Worm (Caenorhabditis elegans): Measurements from ENCODE around the gene Y22D7AL.9.

DNA sequence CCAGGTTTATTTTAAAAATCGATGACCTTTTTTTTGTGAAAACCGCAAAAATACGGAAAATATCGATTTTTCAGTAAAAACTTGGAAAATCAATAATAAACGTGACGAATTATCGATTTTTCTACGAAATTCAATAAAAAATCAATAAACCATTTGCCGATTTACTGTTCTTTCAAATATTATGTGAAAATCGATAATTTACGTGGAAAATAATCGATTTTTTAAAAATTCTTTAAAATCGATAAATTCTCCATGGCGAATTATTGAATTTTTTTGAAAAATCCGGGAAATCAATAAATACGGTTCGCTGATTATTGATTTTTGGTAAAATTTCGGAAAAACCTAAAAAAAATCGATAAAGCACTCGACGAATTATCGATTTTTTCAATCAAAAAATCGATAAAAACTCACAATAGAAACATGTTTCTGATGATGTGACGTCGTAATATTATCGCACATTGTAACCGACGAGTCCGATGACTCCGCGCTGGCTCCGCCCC lies 29.6 kb downstream of the Y22D7AL.9 start:
- TF ChIP-seq nhr-11 (tag; optimal IDR thresholded peaks at IDR 0.05) (no peak), ZK546.5 (tag; optimal IDR thresholded peaks at IDR 0.05) (no peak), fkh-10 (GFP tag; optimal IDR thresholded peaks at IDR 0.05) (no peak), pqm-1 (tag; optimal IDR thresholded peaks at IDR 0.05) (no peak), R02D3.7 (tag; optimal IDR thresholded peaks at IDR 0.05) (no peak), nhr-25 (tag; optimal IDR thresholded peaks at IDR 0.05; ENCODE audit: borderline replicate concordance, insufficient read depth) (no peak), unc-130 (GFP tag; optimal IDR thresholded peaks at IDR 0.05) (no peak)
